Fruit fly (Drosophila melanogaster) whole organism, embryonic: ENCODE data around the gene c12.1.

Experiments used
- ATbp ChIP-seq: fragments of 200-800 bp; sonication (Bioruptor generic); optimal IDR thresholded peaks from 2 replicates; lab custom pipeline; 2017; ENCODE audit warnings: missing biosample characterization, mild to moderate bottlenecking, missing genetic modification characterization, missing genetic modification reagents
- Antp ChIP-seq: fragments of 200-800 bp; sonication (Bioruptor generic); optimal IDR thresholded peaks from 3 replicates; lab custom pipeline; 2016; ENCODE audit warnings: missing biosample characterization, missing genetic modification characterization
- Awh ChIP-seq: fragments of 200-800 bp; sonication (Bioruptor generic); IDR thresholded peaks from 2 replicates; pipeline ENCODE4, ENCODE4 v1.3.6; 2022; ENCODE audit warnings: missing biosample characterization, missing genetic modification characterization
- CG10274 ChIP-seq: fragments of 200-800 bp; sonication (Bioruptor generic); optimal IDR thresholded peaks from 3 replicates; lab custom pipeline; 2017; ENCODE audit warnings: missing biosample characterization, mild to moderate bottlenecking, missing genetic modification characterization
- CG10654 ChIP-seq: fragments of 200-800 bp; sonication (Bioruptor generic); optimal IDR thresholded peaks from 2 replicates; lab custom pipeline; 2016; ENCODE audit warnings: missing biosample characterization, missing genetic modification characterization
- CG14014 ChIP-seq: fragments of 200-800 bp; sonication (Bioruptor generic); IDR thresholded peaks from 2 replicates; pipeline ENCODE4 v1.3.6; 2022; ENCODE audit warnings: missing biosample characterization, missing genetic modification characterization
- CG14441 ChIP-seq: fragments of 200-800 bp; sonication (Bioruptor generic); IDR thresholded peaks from 2 replicates; pipeline ENCODE4 v1.3.6; 2022; ENCODE audit warnings: missing biosample characterization, missing genetic modification characterization
- CG14860 ChIP-seq: fragments of 200-800 bp; sonication (Bioruptor generic); IDR thresholded peaks from 3 replicates; pipeline ENCODE4 v1.3.6; 2022; ENCODE audit warnings: missing biosample characterization, missing genetic modification characterization; ENCODE audit not compliant: partially characterized antibody
- CG17829 ChIP-seq: fragments of 200-800 bp; optimal IDR thresholded peaks from 2 replicates; lab custom pipeline; 2019; ENCODE audit warnings: missing biosample characterization, mild to moderate bottlenecking, missing genetic modification characterization, moderate library complexity
- CG2712 ChIP-seq: fragments of 200-800 bp; optimal IDR thresholded peaks from 3 replicates; lab custom pipeline; 2019; ENCODE audit warnings: missing biosample characterization, mild to moderate bottlenecking, missing genetic modification characterization, moderate library complexity
- CG32772 ChIP-seq: fragments of 200-800 bp; sonication (Bioruptor generic); IDR thresholded peaks from 2 replicates; pipeline ENCODE4 v1.3.6; 2022; ENCODE audit warnings: missing biosample characterization, missing genetic modification characterization
- CG33213 ChIP-seq: fragments of 200-800 bp; sonication (Bioruptor generic); optimal IDR thresholded peaks from 3 replicates; lab custom pipeline; 2016; ENCODE audit warnings: missing biosample characterization, missing genetic modification characterization
- CG34422 ChIP-seq: fragments of 200-800 bp; sonication (Bioruptor generic); IDR thresholded peaks from 3 replicates; pipeline ENCODE4 v1.3.6; 2022; ENCODE audit warnings: missing biosample characterization, missing genetic modification characterization
- CG8924 ChIP-seq: fragments of 200-800 bp; optimal IDR thresholded peaks from 3 replicates; lab custom pipeline; 2019; ENCODE audit warnings: missing biosample characterization, mild to moderate bottlenecking, missing genetic modification characterization, moderate library complexity
- CG8944 ChIP-seq: fragments of 200-800 bp; sonication (Bioruptor generic); optimal IDR thresholded peaks from 3 replicates; lab custom pipeline; 2016; ENCODE audit warnings: missing biosample characterization, missing genetic modification characterization
- CTCF ChIP-seq: fragments of 200-800 bp; sonication (Bioruptor generic); optimal IDR thresholded peaks from 2 replicates; lab custom pipeline; 2017; ENCODE audit warnings: missing biosample characterization, mild to moderate bottlenecking, missing genetic modification characterization, moderate library complexity
- D ChIP-seq, 2 experiments: fragments of 200-800 bp in 1 of 2; fragments of >200 bp in 1 of 2; sonication (Bioruptor generic) in 1 of 2; optimal IDR thresholded peaks; 2 replicates in 1 of 2; 3 replicates in 1 of 2; lab custom pipeline; 2017; ENCODE audit warnings: mild to moderate bottlenecking in 1 of 2, missing biosample characterization in 1 of 2, missing genetic modification characterization in 1 of 2, missing genetic modification reagents in 1 of 2
- Dip3 ChIP-seq: fragments of 200-800 bp; sonication (Bioruptor generic); optimal IDR thresholded peaks from 3 replicates; lab custom pipeline; 2016; ENCODE audit warnings: missing biosample characterization, missing genetic modification characterization
- Hr78 ChIP-seq, 2 experiments: fragments of 200-800 bp in 1 of 2; fragments of >200 bp in 1 of 2; sonication (Bioruptor generic) in 1 of 2; optimal IDR thresholded peaks; 2 replicates each; lab custom pipeline; 2017 to 2019; ENCODE audit warnings: missing biosample characterization in 2 of 2, missing genetic modification characterization in 2 of 2, mild to moderate bottlenecking in 1 of 2, moderate library complexity in 1 of 2
- Kr ChIP-seq: fragments of 200-800 bp; sonication (Bioruptor generic); optimal IDR thresholded peaks from 2 replicates; lab custom pipeline; 2017; ENCODE audit warnings: missing biosample characterization, mild to moderate bottlenecking, missing genetic modification characterization
- Nf-YA ChIP-seq: fragments of 200-800 bp; sonication (Bioruptor generic); IDR thresholded peaks from 2 replicates; pipeline ENCODE4 v1.3.6; 2022; ENCODE audit warnings: missing biosample characterization, missing genetic modification characterization
- Six4 ChIP-seq: fragments of 200-800 bp; sonication (Bioruptor generic); optimal IDR thresholded peaks from 2 replicates; lab custom pipeline; 2016; ENCODE audit warnings: missing biosample characterization, missing genetic modification characterization
- Sry-δ ChIP-seq: fragments of 200-800 bp; sonication (Bioruptor generic); optimal IDR thresholded peaks from 2 replicates; lab custom pipeline; 2016; ENCODE audit warnings: missing biosample characterization, missing genetic modification characterization
- Stat92E ChIP-seq, 3 experiments: fragments of >200 bp in 2 of 3; fragments of 200-800 bp in 1 of 3; sonication (Bioruptor generic) in 1 of 3; optimal IDR thresholded peaks; 2 replicates each; lab custom pipeline; 2017 to 2019; ENCODE audit warnings: missing biosample characterization in 3 of 3, missing genetic modification characterization in 3 of 3, mild to moderate bottlenecking in 1 of 3, moderate library complexity in 1 of 3
- ab ChIP-seq: fragments of 200-800 bp; sonication (Bioruptor generic); optimal IDR thresholded peaks from 2 replicates; lab custom pipeline; 2016; ENCODE audit warnings: missing biosample characterization, missing genetic modification characterization
- chif ChIP-seq, 2 experiments: fragments of 200-800 bp; sonication (Bioruptor generic); optimal IDR thresholded peaks; 3 replicates each; lab custom pipeline; 2016; ENCODE audit warnings: missing biosample characterization in 2 of 2, missing genetic modification characterization in 2 of 2
- corto ChIP-seq: fragments of 200-800 bp; sonication (Bioruptor generic); optimal IDR thresholded peaks from 2 replicates; lab custom pipeline; 2016; ENCODE audit warnings: missing biosample characterization, mild to moderate bottlenecking, missing genetic modification characterization, moderate library complexity
- crc ChIP-seq: fragments of 200-800 bp; sonication (Bioruptor generic); optimal IDR thresholded peaks from 2 replicates; lab custom pipeline; 2016; ENCODE audit warnings: missing biosample characterization, missing genetic modification characterization
- da ChIP-seq: fragments of 200-800 bp; sonication (Bioruptor generic); optimal IDR thresholded peaks from 2 replicates; lab custom pipeline; 2016; ENCODE audit warnings: missing biosample characterization, missing genetic modification characterization
- exex ChIP-seq: fragments of 200-800 bp; sonication (Bioruptor generic); optimal IDR thresholded peaks from 4 replicates; lab custom pipeline; 2018; ENCODE audit warnings: missing biosample characterization, mild to moderate bottlenecking, missing genetic modification characterization, moderate library complexity
- fd102C ChIP-seq: fragments of 200-800 bp; sonication (Bioruptor generic); optimal IDR thresholded peaks from 2 replicates; lab custom pipeline; 2018; ENCODE audit warnings: missing biosample characterization, mild to moderate bottlenecking, missing genetic modification characterization, moderate library complexity
- gfzf ChIP-seq: fragments of 200-800 bp; sonication (Bioruptor generic); optimal IDR thresholded peaks from 2 replicates; lab custom pipeline; 2016; ENCODE audit warnings: missing biosample characterization, mild to moderate bottlenecking, missing genetic modification characterization, moderate library complexity
- gsb ChIP-seq: fragments of 200-800 bp; sonication (Bioruptor generic); IDR thresholded peaks from 2 replicates; pipeline ENCODE4 v1.3.6; 2022; ENCODE audit warnings: missing biosample characterization, missing genetic modification characterization
- ham ChIP-seq: fragments of 200-800 bp; sonication (Bioruptor generic); IDR thresholded peaks from 2 replicates; pipeline ENCODE4 v1.3.6; 2022; ENCODE audit warnings: missing biosample characterization, missing genetic modification characterization
- jigr1 ChIP-seq: fragments of 200-800 bp; sonication (Bioruptor generic); IDR thresholded peaks from 3 replicates; pipeline ENCODE4 v1.3.6; 2022; ENCODE audit warnings: missing biosample characterization, missing genetic modification characterization
- luna ChIP-seq: fragments of 200-800 bp; sonication (Bioruptor generic); optimal IDR thresholded peaks from 2 replicates; lab custom pipeline; 2016; ENCODE audit warnings: missing biosample characterization, missing genetic modification characterization
- nau ChIP-seq: fragments of 200-800 bp; sonication (Bioruptor generic); optimal IDR thresholded peaks from 3 replicates; lab custom pipeline; 2017; ENCODE audit warnings: missing biosample characterization, mild to moderate bottlenecking, missing genetic modification characterization, missing genetic modification reagents
- phol ChIP-seq: fragments of 200-800 bp; sonication (Bioruptor generic); optimal IDR thresholded peaks from 3 replicates; lab custom pipeline; 2018; ENCODE audit warnings: missing biosample characterization, mild to moderate bottlenecking, missing genetic modification characterization, moderate library complexity
- pzg ChIP-seq: fragments of 200-800 bp; sonication (Bioruptor generic); optimal IDR thresholded peaks from 3 replicates; lab custom pipeline; 2018; ENCODE audit warnings: missing biosample characterization, mild to moderate bottlenecking, missing genetic modification characterization, moderate library complexity
- repo ChIP-seq: fragments of 200-800 bp; sonication (Bioruptor generic); optimal IDR thresholded peaks from 2 replicates; lab custom pipeline; 2016; ENCODE audit warnings: missing biosample characterization, missing genetic modification characterization
- sc ChIP-seq, 3 experiments: fragments of >200 bp in 2 of 3; fragments of 200-800 bp in 1 of 3; sonication (Bioruptor generic) in 1 of 3; optimal IDR thresholded peaks; 2 replicates in 2 of 3; 3 replicates in 1 of 3; lab custom pipeline; 2017; ENCODE audit warnings: mild to moderate bottlenecking in 1 of 3, missing biosample characterization in 1 of 3, missing genetic modification characterization in 1 of 3, missing genetic modification reagents in 1 of 3
- slbo ChIP-seq: fragments of 200-800 bp; sonication (Bioruptor generic); IDR thresholded peaks from 2 replicates; pipeline ENCODE4 v1.3.6; 2022; ENCODE audit warnings: missing biosample characterization, missing genetic modification characterization
- slp2 ChIP-seq: fragments of 200-800 bp; sonication (Bioruptor generic); optimal IDR thresholded peaks from 2 replicates; lab custom pipeline; 2016; ENCODE audit warnings: missing biosample characterization, missing genetic modification characterization
- tap ChIP-seq: fragments of 200-800 bp; optimal IDR thresholded peaks from 3 replicates; lab custom pipeline; 2019; ENCODE audit warnings: missing biosample characterization, mild to moderate bottlenecking, missing genetic modification characterization, moderate library complexity
- trem ChIP-seq: fragments of 200-800 bp; optimal IDR thresholded peaks from 3 replicates; lab custom pipeline; 2019; ENCODE audit warnings: missing biosample characterization, mild to moderate bottlenecking, missing genetic modification characterization, moderate library complexity
- trh ChIP-seq: fragments of 200-800 bp; sonication (Bioruptor generic); optimal IDR thresholded peaks from 2 replicates; lab custom pipeline; 2016; ENCODE audit warnings: missing biosample characterization, missing genetic modification characterization
- zf30C ChIP-seq: fragments of 200-800 bp; sonication (Bioruptor generic); optimal IDR thresholded peaks from 3 replicates; lab custom pipeline; 2018; ENCODE audit warnings: missing biosample characterization, mild to moderate bottlenecking, missing genetic modification characterization

Gene c12.1

dm6 chrX:9352112-9353096 lies 33.4 kb upstream of the c12.1 start (continued):
- TF ChIP-seq gsb: peak; percentile 78
- no peak for TF ChIP-seq Sry-δ
- TF ChIP-seq ham (GFP tag; lab: Robert Waterston, UW): 0 out of 2 replicates have a peak, but pooled peaks have one; percentile 50
- TF ChIP-seq ATbp (GFP tag; lab: Kevin White, UChicago): peak; percentile 74
- TF ChIP-seq tap (tag; lab: Kevin White, UChicago): peak; percentile 88
- TF ChIP-seq jigr1 (GFP tag; lab: Robert Waterston, UW): peak; percentile 38; the same call in 1 of the 3 replicates
- peak; percentile 84 for TF ChIP-seq phol (tag; lab: Kevin White, UChicago)
- peak; percentile 86 for TF ChIP-seq CG2712 (tag; lab: Kevin White, UChicago)
- peak; percentile 55 for TF ChIP-seq crc (GFP tag; lab: Kevin White, UChicago)
- peak; percentile 60 for TF ChIP-seq exex
- TF ChIP-seq pzg (GFP tag; lab: Kevin White, UChicago): peak; percentile 10
- TF ChIP-seq da: no peak
- TF ChIP-seq nau (GFP tag; lab: Kevin White, UChicago): peak; percentile 83
- TF ChIP-seq zf30C (GFP tag; lab: Kevin White, UChicago): peak; percentile 64
- TF ChIP-seq CG17829 (tag; lab: Kevin White, UChicago): peak; percentile 82
- peak; percentile 69 for TF ChIP-seq trem
- no peak for TF ChIP-seq CG14860 (GFP tag; lab: Robert Waterston, UW)
- no peak for TF ChIP-seq Stat92E (GFP tag; optimal IDR thresholded peaks at IDR 0.05; lab: Kevin White, UChicago)
- TF ChIP-seq fd102C (GFP tag; lab: Kevin White, UChicago): peak; percentile 16
- peak; percentile 22 for TF ChIP-seq trh (GFP tag; lab: Kevin White, UChicago)
- no peak for TF ChIP-seq sc (optimal IDR thresholded peaks at IDR 0.05; lab: Kevin White, UChicago)
- peak; percentile 42 for TF ChIP-seq sc (GFP tag; optimal IDR thresholded peaks at IDR 0.05; lab: Kevin White, UChicago)
- TF ChIP-seq CG33213 (GFP tag; lab: Kevin White, UChicago): peak; percentile 37
- peak; percentile 87 for TF ChIP-seq CG14014 (GFP tag; lab: Robert Waterston, UW)
- TF ChIP-seq Awh (GFP tag; lab: Robert Waterston, UW): peak; percentile 68
- TF ChIP-seq gfzf: no peak
- peak in 1 of 2 experiments; percentile 46 for TF ChIP-seq Hr78 (GFP tag; optimal IDR thresholded peaks at IDR 0.05; lab: Kevin White, UChicago)
- TF ChIP-seq D (optimal IDR thresholded peaks at IDR 0.05; lab: Kevin White, UChicago): no peak
- TF ChIP-seq D (GFP tag; optimal IDR thresholded peaks at IDR 0.05; lab: Kevin White, UChicago): peak; percentile 69
- no peak for TF ChIP-seq corto (GFP tag; lab: Kevin White, UChicago)
- peak; percentile 66 for TF ChIP-seq CG32772 (GFP tag; lab: Robert Waterston, UW)
- TF ChIP-seq CG14441 (GFP tag; lab: Robert Waterston, UW): peak; percentile 81
- TF ChIP-seq CG10274 (GFP tag; lab: Kevin White, UChicago): peak; percentile 67
- peak; percentile 60 to 64 for TF ChIP-seq chif (GFP tag; optimal IDR thresholded peaks at IDR 0.05; lab: Kevin White, UChicago)
- TF ChIP-seq luna (GFP tag; lab: Kevin White, UChicago): peak; percentile 61
- TF ChIP-seq CG8944 (GFP tag; lab: Kevin White, UChicago): peak; percentile 30
- TF ChIP-seq CG34422: peak; percentile 73
- peak; percentile 68 for TF ChIP-seq CG10654 (GFP tag; lab: Kevin White, UChicago)
- no peak for TF ChIP-seq ab (GFP tag; lab: Kevin White, UChicago)
- TF ChIP-seq Six4: peak; percentile 70
- peak; percentile 87 for TF ChIP-seq slbo (GFP tag; lab: Robert Waterston, UW)
- peak; percentile 81 for TF ChIP-seq Dip3
- TF ChIP-seq CG8924 (tag; lab: Kevin White, UChicago): peak; percentile 83
- TF ChIP-seq Kr (GFP tag; lab: Kevin White, UChicago): no peak
- no peak for TF ChIP-seq repo (GFP tag; lab: Kevin White, UChicago)
- peak; percentile 47 for TF ChIP-seq Antp (GFP tag; lab: Kevin White, UChicago)
- peak; percentile 70 for TF ChIP-seq Nf-YA
- peak; percentile 46 for TF ChIP-seq slp2 (GFP tag; lab: Kevin White, UChicago)
- TF ChIP-seq CTCF (GFP tag; lab: Kevin White, UChicago): peak; percentile 24
